Fruit fly (Drosophila melanogaster) whole organism, embryonic: ENCODE data around the gene CG11294.
A peak's percentile ranks its signal among the peaks of the same experiment; 100 is the strongest.

Experiments
- Adf1 ChIP-seq: fragments of 200-800 bp; sonication (Bioruptor generic); IDR thresholded peaks from 2 replicates; pipeline ENCODE4 v1.3.6; 2022; ENCODE audit warnings: missing biosample characterization, missing genetic modification characterization
- Antp ChIP-seq: fragments of 200-800 bp; sonication (Bioruptor generic); optimal IDR thresholded peaks from 3 replicates; lab custom pipeline; 2016; ENCODE audit warnings: missing biosample characterization, missing genetic modification characterization
- CG10147 ChIP-seq: fragments of 200-800 bp; sonication (Bioruptor generic); optimal IDR thresholded peaks from 2 replicates; lab custom pipeline; 2019; ENCODE audit warnings: missing biosample characterization, mild to moderate bottlenecking, missing genetic modification characterization, moderate library complexity
- CG10543 ChIP-seq: fragments of 200-800 bp; sonication (Bioruptor generic); optimal IDR thresholded peaks from 3 replicates; lab custom pipeline; 2017; ENCODE audit warnings: missing biosample characterization, mild to moderate bottlenecking, missing genetic modification characterization, moderate library complexity
- CG11456 ChIP-seq: fragments of 200-800 bp; sonication (Bioruptor generic); IDR thresholded peaks from 3 replicates; pipeline ENCODE4 v1.3.6; 2022; ENCODE audit warnings: missing biosample characterization, missing genetic modification characterization
- CG11504 ChIP-seq: fragments of 200-800 bp; sonication (Bioruptor generic); optimal IDR thresholded peaks from 3 replicates; lab custom pipeline; 2019; ENCODE audit warnings: missing biosample characterization, mild to moderate bottlenecking, missing genetic modification characterization, moderate library complexity
- CG14860 ChIP-seq: fragments of 200-800 bp; sonication (Bioruptor generic); IDR thresholded peaks from 3 replicates; pipeline ENCODE4 v1.3.6; 2022; ENCODE audit warnings: missing biosample characterization, missing genetic modification characterization; ENCODE audit not compliant: partially characterized antibody
- CG1647 ChIP-seq: fragments of 200-800 bp; sonication (Bioruptor generic); optimal IDR thresholded peaks from 3 replicates; lab custom pipeline; 2016; ENCODE audit warnings: missing biosample characterization, missing genetic modification characterization
- CG17385 ChIP-seq: fragments of 200-800 bp; sonication (Bioruptor generic); optimal IDR thresholded peaks from 3 replicates; lab custom pipeline; 2018; ENCODE audit warnings: missing biosample characterization, mild to moderate bottlenecking, missing genetic modification characterization
- CG1792 ChIP-seq: fragments of 200-800 bp; sonication (Bioruptor generic); optimal IDR thresholded peaks from 2 replicates; lab custom pipeline; 2016; ENCODE audit warnings: missing biosample characterization, missing genetic modification characterization
- CG18262 ChIP-seq: fragments of 200-800 bp; optimal IDR thresholded peaks from 3 replicates; lab custom pipeline; 2019; ENCODE audit warnings: missing biosample characterization, mild to moderate bottlenecking, missing genetic modification characterization, moderate library complexity
- CG18764 ChIP-seq: fragments of 200-800 bp; sonication (Bioruptor generic); optimal IDR thresholded peaks from 3 replicates; lab custom pipeline; 2016; ENCODE audit warnings: missing biosample characterization, missing genetic modification characterization
- CG2129 ChIP-seq: fragments of 200-800 bp; sonication (Bioruptor generic); IDR thresholded peaks from 2 replicates; pipeline ENCODE4 v1.3.6; 2022; ENCODE audit warnings: missing biosample characterization, missing genetic modification characterization; ENCODE audit not compliant: partially characterized antibody
- CG2712 ChIP-seq: fragments of 200-800 bp; optimal IDR thresholded peaks from 3 replicates; lab custom pipeline; 2019; ENCODE audit warnings: missing biosample characterization, mild to moderate bottlenecking, missing genetic modification characterization, moderate library complexity
- CG33557 ChIP-seq: fragments of 200-800 bp; sonication (Bioruptor generic); optimal IDR thresholded peaks from 2 replicates; lab custom pipeline; 2019; ENCODE audit warnings: missing biosample characterization, mild to moderate bottlenecking, missing genetic modification characterization, moderate library complexity
- CG4282 ChIP-seq: fragments of 200-800 bp; sonication (Bioruptor generic); optimal IDR thresholded peaks from 2 replicates; lab custom pipeline; 2016; ENCODE audit warnings: missing biosample characterization, missing genetic modification characterization
- CG4404 ChIP-seq: fragments of 200-800 bp; sonication (Bioruptor generic); IDR thresholded peaks from 2 replicates; pipeline ENCODE4 v1.3.6; 2022; ENCODE audit warnings: missing biosample characterization, missing genetic modification characterization
- CG4820 ChIP-seq: fragments of 200-800 bp; sonication (Bioruptor generic); optimal IDR thresholded peaks from 3 replicates; lab custom pipeline; 2016; ENCODE audit warnings: missing biosample characterization, missing genetic modification characterization
- CG6175 ChIP-seq: fragments of 200-800 bp; sonication (Bioruptor generic); IDR thresholded peaks from 3 replicates; pipeline ENCODE4 v1.3.6; 2022; ENCODE audit warnings: missing biosample characterization, missing genetic modification characterization
- CG6791 ChIP-seq: fragments of 200-800 bp; sonication (Bioruptor generic); IDR thresholded peaks from 3 replicates; pipeline ENCODE4 v1.3.6; 2022; ENCODE audit warnings: missing biosample characterization, missing genetic modification characterization; ENCODE audit not compliant: partially characterized antibody
- CG6813 ChIP-seq: fragments of 200-800 bp; sonication (Bioruptor generic); optimal IDR thresholded peaks from 2 replicates; lab custom pipeline; 2017; ENCODE audit warnings: missing biosample characterization, missing genetic modification characterization, mild to moderate bottlenecking, moderate library complexity, missing genetic modification reagents
- CG7357 ChIP-seq: fragments of 200-800 bp; sonication (Bioruptor generic); IDR thresholded peaks from 3 replicates; pipeline ENCODE4 v1.3.6; 2022; ENCODE audit warnings: missing biosample characterization, missing genetic modification characterization
- CG8281 ChIP-seq: fragments of 200-800 bp; sonication (Bioruptor generic); optimal IDR thresholded peaks from 2 replicates; lab custom pipeline; 2018; ENCODE audit warnings: missing biosample characterization, mild to moderate bottlenecking, missing genetic modification characterization, moderate library complexity
- CG8765 ChIP-seq: fragments of 200-800 bp; sonication (Bioruptor generic); IDR thresholded peaks from 2 replicates; pipeline ENCODE4 v1.3.6; 2022; ENCODE audit warnings: missing biosample characterization, missing genetic modification characterization
- CG9215 ChIP-seq: fragments of 200-800 bp; sonication (Bioruptor generic); IDR thresholded peaks from 2 replicates; pipeline ENCODE4 v1.3.6; 2022; ENCODE audit warnings: missing biosample characterization, missing genetic modification characterization
- CG9797 ChIP-seq: fragments of 200-800 bp; sonication (Bioruptor generic); optimal IDR thresholded peaks from 3 replicates; lab custom pipeline; 2018; ENCODE audit warnings: missing biosample characterization, mild to moderate bottlenecking, missing genetic modification characterization
- Ets97D ChIP-seq: fragments of 200-800 bp; sonication (Bioruptor generic); optimal IDR thresholded peaks from 3 replicates; lab custom pipeline; 2016; ENCODE audit warnings: missing biosample characterization, missing genetic modification characterization
- Fer3 ChIP-seq: fragments of 200-800 bp; sonication (Bioruptor generic); optimal IDR thresholded peaks from 2 replicates; lab custom pipeline; 2018; ENCODE audit warnings: missing biosample characterization, mild to moderate bottlenecking, missing genetic modification characterization, moderate library complexity
- GATAe ChIP-seq: fragments of 200-800 bp; sonication (Bioruptor generic); conservative IDR thresholded peaks from 2 replicates; pipeline ENCODE4 v1.3.6; 2022; ENCODE audit warnings: missing biosample characterization, missing genetic modification characterization
- H2.0 ChIP-seq: fragments of 200-800 bp; sonication (Bioruptor generic); IDR thresholded peaks from 2 replicates; pipeline ENCODE4 v1.3.6; 2022; ENCODE audit warnings: missing biosample characterization, missing genetic modification characterization
- HLH3B ChIP-seq: fragments of 200-800 bp; sonication (Bioruptor generic); IDR thresholded peaks from 2 replicates; pipeline ENCODE4 v1.3.6; 2022; ENCODE audit warnings: missing biosample characterization, missing genetic modification characterization
- MESR4 ChIP-seq: fragments of 200-800 bp; sonication (Bioruptor generic); optimal IDR thresholded peaks from 2 replicates; lab custom pipeline; 2018; ENCODE audit warnings: missing biosample characterization, mild to moderate bottlenecking, missing genetic modification characterization, moderate library complexity
- Mad ChIP-seq: fragments of 200-800 bp; sonication (Bioruptor generic); optimal IDR thresholded peaks from 2 replicates; lab custom pipeline; 2016; ENCODE audit warnings: missing biosample characterization, missing genetic modification characterization
- Mrtf ChIP-seq: fragments of 200-800 bp; sonication (Bioruptor generic); IDR thresholded peaks from 3 replicates; pipeline ENCODE4 v1.3.6; 2022; ENCODE audit warnings: missing biosample characterization, missing genetic modification characterization
- Opbp ChIP-seq: fragments of 200-800 bp; sonication (Bioruptor generic); IDR thresholded peaks from 3 replicates; pipeline ENCODE4 v1.3.6; 2022; ENCODE audit warnings: missing biosample characterization, missing genetic modification characterization; ENCODE audit not compliant: partially characterized antibody
- Six4 ChIP-seq: fragments of 200-800 bp; sonication (Bioruptor generic); optimal IDR thresholded peaks from 2 replicates; lab custom pipeline; 2016; ENCODE audit warnings: missing biosample characterization, missing genetic modification characterization
- Usf ChIP-seq: fragments of 200-800 bp; sonication (Bioruptor generic); optimal IDR thresholded peaks from 2 replicates; lab custom pipeline; 2017; ENCODE audit warnings: missing genotype, missing biosample characterization, missing genetic modification characterization
- YL-1 ChIP-seq: fragments of 200-800 bp; sonication (Bioruptor generic); optimal IDR thresholded peaks from 3 replicates; lab custom pipeline; 2017; ENCODE audit warnings: missing biosample characterization, mild to moderate bottlenecking, missing genetic modification characterization
- bowl ChIP-seq: fragments of 200-800 bp; sonication (Bioruptor generic); IDR thresholded peaks from 2 replicates; pipeline ENCODE4 v1.3.6; 2022; ENCODE audit warnings: missing biosample characterization, missing genetic modification characterization
- disco-r ChIP-seq: fragments of 200-800 bp; sonication (Bioruptor generic); optimal IDR thresholded peaks from 2 replicates; lab custom pipeline; 2016; ENCODE audit warnings: missing biosample characterization, missing genetic modification characterization
- fd102C ChIP-seq: fragments of 200-800 bp; sonication (Bioruptor generic); optimal IDR thresholded peaks from 2 replicates; lab custom pipeline; 2018; ENCODE audit warnings: missing biosample characterization, mild to moderate bottlenecking, missing genetic modification characterization, moderate library complexity
- gsb-n ChIP-seq: fragments of 200-800 bp; sonication (Bioruptor generic); optimal IDR thresholded peaks from 3 replicates; lab custom pipeline; 2018; ENCODE audit warnings: missing biosample characterization, mild to moderate bottlenecking, missing genetic modification characterization
- luna ChIP-seq: fragments of 200-800 bp; sonication (Bioruptor generic); optimal IDR thresholded peaks from 2 replicates; lab custom pipeline; 2016; ENCODE audit warnings: missing biosample characterization, missing genetic modification characterization
- prd ChIP-seq, 3 experiments: fragments of >200 bp in 2 of 3; fragments of 200-800 bp in 1 of 3; sonication (Bioruptor generic) in 1 of 3; optimal IDR thresholded peaks in 2 of 3; IDR thresholded peaks in 1 of 3; 2 replicates in 2 of 3; 3 replicates in 1 of 3; pipeline versions ENCODE4 v1.3.6 to Lab custom; 2017 to 2022; ENCODE audit warnings: missing biosample characterization in 1 of 3, missing genetic modification characterization in 1 of 3
- rib ChIP-seq: fragments of 200-800 bp; sonication (Bioruptor generic); IDR thresholded peaks from 2 replicates; pipeline ENCODE4 v1.3.6; 2022; ENCODE audit warnings: missing biosample characterization, missing genetic modification characterization
- sim ChIP-seq: fragments of 200-800 bp; sonication (Bioruptor generic); IDR thresholded peaks from 2 replicates; pipeline ENCODE4 v1.3.6; 2022; ENCODE audit warnings: missing biosample characterization, missing genetic modification characterization
- sna ChIP-seq: fragments of 200-800 bp; sonication (Bioruptor generic); IDR thresholded peaks from 2 replicates; pipeline ENCODE4 v1.3.6; 2022; ENCODE audit warnings: missing biosample characterization, missing genetic modification characterization; ENCODE audit not compliant: partially characterized antibody
- stwl ChIP-seq: fragments of 200-800 bp; sonication (Bioruptor generic); optimal IDR thresholded peaks from 3 replicates; lab custom pipeline; 2018; ENCODE audit warnings: missing biosample characterization, mild to moderate bottlenecking, missing genetic modification characterization, moderate library complexity
- trh ChIP-seq: fragments of 200-800 bp; sonication (Bioruptor generic); optimal IDR thresholded peaks from 2 replicates; lab custom pipeline; 2016; ENCODE audit warnings: missing biosample characterization, missing genetic modification characterization
- vvl ChIP-seq: fragments of 200-800 bp; sonication (Bioruptor generic); IDR thresholded peaks from 2 replicates; pipeline ENCODE4 v1.3.6; 2022; ENCODE audit warnings: missing biosample characterization, missing genetic modification characterization
- zfh1 ChIP-seq: fragments of 200-800 bp; sonication (Bioruptor generic); IDR thresholded peaks from 3 replicates; pipeline ENCODE4 v1.3.6; 2022; ENCODE audit warnings: missing biosample characterization, missing genetic modification characterization

CG11294 gene

dm6 chrX:8669434-8669833 lies 24.0 kb downstream of the CG11294 start (continued):
- TF ChIP-seq YL-1 (no peak), CG10543 (GFP tag; lab: Kevin White, UChicago) (no peak), disco-r (no peak), sna (GFP tag; lab: Robert Waterston, UW) (no peak), CG4404 (GFP tag; lab: Robert Waterston, UW) (peak; percentile 40; the same call in 1 of the 2 replicates), GATAe (GFP tag; lab: Robert Waterston, UW) (no peak), CG8765 (GFP tag; lab: Robert Waterston, UW) (peak; percentile 33; the same call in 1 of the 2 replicates), gsb-n (no peak), zfh1 (GFP tag; lab: Robert Waterston, UW) (peak; percentile 59; the same call in 2 of the 3 replicates), rib (no peak), MESR4 (GFP tag; lab: Kevin White, UChicago) (no peak), CG17385 (GFP tag; lab: Kevin White, UChicago) (no peak), bowl (GFP tag; lab: Robert Waterston, UW) (no peak), Usf (no peak), CG33557 (peak; percentile 28), CG6813 (GFP tag; lab: Kevin White, UChicago) (no peak), trh (GFP tag; lab: Kevin White, UChicago) (no peak), stwl (tag; lab: Kevin White, UChicago) (no peak), vvl (GFP tag; lab: Robert Waterston, UW) (no peak), CG11504 (peak; percentile 0), CG6175 (GFP tag; lab: Robert Waterston, UW) (no peak), Antp (GFP tag; lab: Kevin White, UChicago) (no peak), luna (GFP tag; lab: Kevin White, UChicago) (no peak), HLH3B (GFP tag; lab: Robert Waterston, UW) (no peak), Six4 (GFP tag; lab: Kevin White, UChicago) (no peak), CG14860 (no peak), fd102C (no peak), CG2712 (peak; percentile 25), CG9797 (GFP tag; lab: Kevin White, UChicago) (no peak), CG18262 (peak; percentile 27), CG18764 (GFP tag; lab: Kevin White, UChicago) (no peak), Opbp (no peak), CG1792 (no peak), Adf1 (GFP tag; lab: Robert Waterston, UW) (no peak), CG11456 (GFP tag; lab: Robert Waterston, UW) (no peak), CG7357 (no peak), CG4282 (GFP tag; lab: Kevin White, UChicago) (no peak), sim (GFP tag; lab: Robert Waterston, UW) (no peak), H2.0 (peak; percentile 4; the same call in 1 of the 2 replicates), CG2129 (GFP tag; lab: Robert Waterston, UW) (no peak), CG9215 (GFP tag; lab: Robert Waterston, UW) (no peak), CG8281 (tag; lab: Kevin White, UChicago) (no peak), CG4820 (GFP tag; lab: Kevin White, UChicago) (no peak), Mad (GFP tag; lab: Kevin White, UChicago) (no peak), prd (optimal IDR thresholded peaks at IDR 0.05; lab: Kevin White, UChicago) (no peak), prd (GFP tag; IDR thresholded peaks at IDR 0.05; lab: Robert Waterston, UW) (peak; percentile 42; the same call in 1 of the 3 replicates), Ets97D (GFP tag; lab: Kevin White, UChicago) (no peak), CG10147 (GFP tag; lab: Kevin White, UChicago) (no peak), Mrtf (GFP tag; lab: Robert Waterston, UW) (no peak), Fer3 (no peak), CG1647 (GFP tag; lab: Kevin White, UChicago) (no peak), CG6791 (no peak)
